Fruit fly (Drosophila melanogaster) whole organism, wandering third instar larva: ENCODE measurements around the gene MtnA.
A peak's percentile ranks its signal among the peaks of the same experiment; 100 is the strongest.

Experiments
- Abd-B ChIP-seq: fragments of >200 bp; optimal IDR thresholded peaks from 2 replicates; lab custom pipeline; 2017; ENCODE audit warnings: missing biosample characterization, missing genetic modification characterization
- CG9705 ChIP-seq: fragments of 200-800 bp; sonication (Bioruptor generic); optimal IDR thresholded peaks from 2 replicates; lab custom pipeline; 2018; ENCODE audit warnings: missing biosample characterization, mild to moderate bottlenecking, missing genetic modification characterization
- Dfd ChIP-seq: fragments of >200 bp; optimal IDR thresholded peaks from 2 replicates; lab custom pipeline; 2017; ENCODE audit warnings: missing biosample characterization, missing genetic modification characterization
- Dif ChIP-seq: fragments of 200-275, 200-300 bp; sonication (Bioruptor generic); optimal IDR thresholded peaks from 2 replicates; lab custom pipeline; 2018; ENCODE audit warnings: missing biosample characterization, missing genetic modification characterization; ENCODE audit not compliant: partially characterized antibody
- GATAd ChIP-seq: sonication (Bioruptor generic); optimal IDR thresholded peaks from 2 replicates; lab custom pipeline; 2016; ENCODE audit warnings: missing biosample characterization, missing genetic modification characterization
- HLH106 ChIP-seq: fragments of 200-800 bp; optimal IDR thresholded peaks from 3 replicates; lab custom pipeline; 2019; ENCODE audit warnings: missing biosample characterization, mild to moderate bottlenecking, missing genetic modification characterization, moderate library complexity
- Hr78 ChIP-seq: fragments of >200 bp; optimal IDR thresholded peaks from 2 replicates; lab custom pipeline; 2017; ENCODE audit warnings: missing biosample characterization, missing genetic modification characterization
- Hr83 ChIP-seq: fragments of 200-300 bp; sonication (Bioruptor generic); optimal IDR thresholded peaks from 2 replicates; lab custom pipeline; 2016; ENCODE audit warnings: missing biosample characterization, mild to moderate bottlenecking, missing genetic modification characterization, moderate library complexity; ENCODE audit not compliant: poor library complexity, severe bottlenecking
- Jra ChIP-seq: sonication (Bioruptor generic); optimal IDR thresholded peaks from 2 replicates; lab custom pipeline; 2016; ENCODE audit warnings: missing biosample characterization, missing genetic modification characterization
- Myc ChIP-seq: fragments of >200 bp; optimal IDR thresholded peaks from 2 replicates; lab custom pipeline; 2017
- N ChIP-seq: fragments of >200 bp; optimal IDR thresholded peaks from 2 replicates; lab custom pipeline; 2018; ENCODE audit warnings: missing biosample characterization, missing external identifiers, missing genetic modification characterization
- OdsH ChIP-seq: fragments of 200-800 bp; sonication (Bioruptor generic); optimal IDR thresholded peaks from 2 replicates; lab custom pipeline; 2016; ENCODE audit warnings: missing biosample characterization, mild to moderate bottlenecking, missing genetic modification characterization
- Rel ChIP-seq, 2 experiments: fragments of 200-800 bp; sonication (Bioruptor generic) in 1 of 2; optimal IDR thresholded peaks; 2 replicates in 1 of 2; 3 replicates in 1 of 2; lab custom pipeline; 2016 to 2019; ENCODE audit warnings: mild to moderate bottlenecking in 2 of 2, missing biosample characterization in 2 of 2, missing genetic modification characterization in 2 of 2, moderate library complexity in 1 of 2
- br ChIP-seq: fragments of 200-800 bp; sonication (Bioruptor generic); optimal IDR thresholded peaks from 2 replicates; lab custom pipeline; 2016; ENCODE audit warnings: missing biosample characterization, missing genetic modification characterization
- brk ChIP-seq: fragments of 200-800 bp; sonication (Bioruptor generic); optimal IDR thresholded peaks from 2 replicates; lab custom pipeline; 2016; ENCODE audit warnings: missing biosample characterization, mild to moderate bottlenecking, missing genetic modification characterization
- dl ChIP-seq, 2 experiments: fragments of 175-275, 200-275 bp in 1 of 2; fragments of 200-275 bp in 1 of 2; sonication (Bioruptor generic); optimal IDR thresholded peaks; lab custom pipeline; 2018; ENCODE audit warnings: mild to moderate bottlenecking in 2 of 2, missing biosample characterization in 2 of 2, missing genetic modification characterization in 2 of 2, moderate library complexity in 2 of 2; ENCODE audit not compliant: partially characterized antibody in 2 of 2, insufficient read depth in 1 of 2
- dsf ChIP-seq: sonication (Bioruptor generic); optimal IDR thresholded peaks from 2 replicates; lab custom pipeline; 2016; ENCODE audit warnings: missing biosample characterization, missing genetic modification characterization, borderline replicate concordance
- ey ChIP-seq: fragments of 200-800 bp; sonication (Bioruptor generic); optimal IDR thresholded peaks from 2 replicates; lab custom pipeline; 2016; ENCODE audit warnings: missing biosample characterization, missing genetic modification characterization
- fru ChIP-seq: fragments of 200-800 bp; sonication (Bioruptor generic); optimal IDR thresholded peaks from 3 replicates; lab custom pipeline; 2016; ENCODE audit warnings: missing biosample characterization, mild to moderate bottlenecking, missing genetic modification characterization
- h ChIP-seq: fragments of 200-800 bp; sonication (Bioruptor generic); optimal IDR thresholded peaks from 3 replicates; lab custom pipeline; 2016; ENCODE audit warnings: missing biosample characterization, mild to moderate bottlenecking, missing genetic modification characterization
- pan ChIP-seq: fragments of >200 bp; optimal IDR thresholded peaks from 2 replicates; lab custom pipeline; 2017
- psq ChIP-seq: fragments of 200-800 bp; sonication (Bioruptor generic); optimal IDR thresholded peaks from 3 replicates; lab custom pipeline; 2017; ENCODE audit warnings: missing biosample characterization, mild to moderate bottlenecking, missing genetic modification characterization, moderate library complexity
- sage ChIP-seq: fragments of 200-800 bp; sonication (Bioruptor generic); optimal IDR thresholded peaks from 2 replicates; lab custom pipeline; 2016; ENCODE audit warnings: missing biosample characterization, mild to moderate bottlenecking, missing genetic modification characterization
- sv ChIP-seq: fragments of 200-800 bp; sonication (Bioruptor generic); optimal IDR thresholded peaks from 3 replicates; lab custom pipeline; 2016; ENCODE audit warnings: missing biosample characterization, missing genetic modification characterization
- usp ChIP-seq: fragments of >200 bp; optimal IDR thresholded peaks from 2 replicates; lab custom pipeline; 2017; ENCODE audit warnings: missing biosample characterization, missing genetic modification characterization
- woc ChIP-seq: sonication (Bioruptor generic); optimal IDR thresholded peaks from 2 replicates; lab custom pipeline; 2016; ENCODE audit warnings: missing biosample characterization, mild to moderate bottlenecking, missing genetic modification characterization

The MtnA gene

DNA sequence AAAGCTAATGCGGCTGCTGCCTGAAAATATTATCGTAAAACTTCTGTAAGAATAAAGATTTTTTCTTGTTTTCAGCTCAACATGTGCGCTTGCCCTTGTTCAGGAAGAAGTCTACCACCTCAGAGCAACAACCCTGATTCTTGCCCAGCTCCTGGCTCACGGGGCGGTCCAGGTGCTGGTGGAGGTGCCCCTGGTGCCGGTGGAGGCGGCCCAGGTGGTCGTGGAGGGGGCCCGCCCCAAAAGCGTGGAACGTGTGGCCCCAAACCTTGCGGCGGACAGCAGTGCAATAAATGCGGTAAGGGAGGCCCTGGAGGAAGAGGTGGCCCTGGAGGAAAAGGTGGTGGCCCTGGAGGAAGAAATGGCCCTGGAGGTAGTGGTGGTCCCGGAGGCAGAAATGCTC lies 40.2 kb downstream of the MtnA start:
- TF ChIP-seq br (GFP tag; lab: Kevin White, UChicago) (no peak), Dfd (GFP tag; lab: Kevin White, UChicago) (peak; percentile 98)

- TF ChIP-seq Myc (no peak), fru (no peak), usp (GFP tag; lab: Kevin White, UChicago) (no peak), Dif (no peak), Hr78 (GFP tag; lab: Kevin White, UChicago) (no peak), dl (GFP tag; optimal IDR thresholded peaks at IDR 0.05; lab: Kevin White, UChicago; ENCODE audit: insufficient read depth in 1 of 2, partially characterized antibody in 2 of 2) (no peak), HLH106 (tag; lab: Kevin White, UChicago) (no peak), Hr83 (no peak), OdsH (no peak), psq (no peak), woc (GFP tag; lab: Kevin White, UChicago) (no peak)
These were observed 41.0 kb downstream of the MtnA start, which contains the start of gene CG31415 for dm6 chr3R:9743217-9743616. Gene CG31415, plus strand, starts transcription at chr3R:9743517.

DNA sequence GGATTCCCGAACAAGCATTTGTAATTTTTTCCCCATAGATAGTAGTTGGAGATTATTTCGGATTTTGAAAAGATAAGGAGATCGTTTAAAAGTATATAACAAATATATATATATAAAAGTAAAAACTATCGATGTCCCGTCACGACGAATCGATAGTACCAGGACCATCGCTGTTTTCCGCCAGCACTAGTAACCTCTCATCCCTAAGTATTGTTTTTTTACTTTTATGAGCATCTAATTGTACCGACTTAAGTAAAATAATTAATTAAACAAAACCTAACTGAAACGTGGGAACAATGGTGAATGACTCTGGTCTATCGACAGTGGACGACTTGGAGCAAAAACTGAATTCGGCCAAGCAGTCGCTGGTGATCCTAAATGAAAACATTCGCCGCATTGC lies 43.5 kb downstream of the MtnA start, which contains the start of gene Pnn:
Pnn (plus strand) TSS at position 187 of the 400 bp plus-strand sequence.
- TF ChIP-seq woc (GFP tag; lab: Kevin White, UChicago), result peak; percentile 39
- TF ChIP-seq pan (lab: Kevin White, UChicago), result no peak
- TF ChIP-seq N (GFP tag; lab: Kevin White, UChicago), result no peak
- TF ChIP-seq OdsH, result no peak
- TF ChIP-seq Rel (GFP tag; optimal IDR thresholded peaks at IDR 0.05; lab: Kevin White, UChicago), result no peak
- peak; percentile 68 for TF ChIP-seq Rel (tag; optimal IDR thresholded peaks at IDR 0.05; lab: Kevin White, UChicago)
- no peak for TF ChIP-seq h (GFP tag; lab: Kevin White, UChicago)
- no peak for TF ChIP-seq GATAd (GFP tag; lab: Kevin White, UChicago)
- peak; percentile 32 for TF ChIP-seq sage (GFP tag; lab: Kevin White, UChicago)
- no peak for TF ChIP-seq Myc

dm6 chr3R:9739793-9740192 lies 44.4 kb downstream of the MtnA start, which contains the start of gene side-VII:
Gene side-VII, minus strand, starts transcription at chr3R:9739979.
- TF ChIP-seq brk (GFP tag; lab: Kevin White, UChicago) (no peak), dl (GFP tag; optimal IDR thresholded peaks at IDR 0.05; lab: Kevin White, UChicago; ENCODE audit: insufficient read depth in 1 of 2, partially characterized antibody in 2 of 2) (no peak), Dfd (GFP tag; lab: Kevin White, UChicago) (no peak), Abd-B (GFP tag; lab: Kevin White, UChicago) (no peak), dsf (GFP tag; lab: Kevin White, UChicago) (no peak), ey (GFP tag; lab: Kevin White, UChicago) (no peak), Jra (GFP tag; lab: Kevin White, UChicago) (no peak), HLH106 (tag; lab: Kevin White, UChicago) (no peak), CG9705 (no peak), Rel (GFP tag; optimal IDR thresholded peaks at IDR 0.05; lab: Kevin White, UChicago) (no peak), Rel (tag; optimal IDR thresholded peaks at IDR 0.05; lab: Kevin White, UChicago) (no peak), sv (GFP tag; lab: Kevin White, UChicago) (no peak), N (GFP tag; lab: Kevin White, UChicago) (no peak), pan (lab: Kevin White, UChicago) (no peak), psq (no peak)

DNA sequence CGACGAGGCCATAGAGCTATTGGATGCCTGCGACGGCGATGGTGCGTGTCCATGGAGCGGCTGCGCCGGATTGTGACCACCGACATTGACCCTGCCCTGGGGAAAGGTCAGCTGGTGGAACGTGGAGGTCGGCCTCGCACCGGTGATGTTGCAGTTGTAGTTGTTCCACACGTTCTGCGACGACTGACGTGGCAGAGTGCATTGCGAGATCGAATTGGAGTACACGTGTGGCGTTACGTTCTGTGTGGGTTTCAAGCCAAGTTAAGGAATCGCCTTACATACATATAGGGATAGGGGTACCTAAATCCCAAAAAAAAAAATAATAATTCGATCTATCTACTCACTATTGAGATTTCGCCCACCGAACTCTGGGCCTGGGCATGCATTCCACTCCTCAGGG lies 49.0 kb downstream of the MtnA start:
- TF ChIP-seq pan (lab: Kevin White, UChicago), result no peak
